Fruit fly (Drosophila melanogaster) whole organism, embryonic: ENCODE measurements around the gene Prx3.

Source experiments
- Adf1 ChIP-seq: fragments of 200-800 bp; sonication (Bioruptor generic); IDR thresholded peaks from 2 replicates; pipeline ENCODE4 v1.3.6; 2022; ENCODE audit warnings: missing biosample characterization, missing genetic modification characterization
- Atf3 ChIP-seq: fragments of 200-800 bp; sonication (Bioruptor generic); optimal IDR thresholded peaks from 3 replicates; lab custom pipeline; 2016; ENCODE audit warnings: missing biosample characterization, missing genetic modification characterization
- Atf6 ChIP-seq: fragments of 200-800 bp; sonication (Bioruptor generic); IDR thresholded peaks from 2 replicates; pipeline ENCODE4 v1.3.6; 2022; ENCODE audit warnings: missing biosample characterization, missing genetic modification characterization
- B-H1 ChIP-seq: fragments of 200-800 bp; sonication (Bioruptor generic); IDR thresholded peaks from 3 replicates; pipeline ENCODE4 v1.3.6; 2022; ENCODE audit warnings: missing biosample characterization, missing genetic modification characterization
- Blimp-1 ChIP-seq: fragments of 200-800 bp; sonication (Bioruptor generic); optimal IDR thresholded peaks from 3 replicates; lab custom pipeline; 2018; ENCODE audit warnings: missing biosample characterization, missing genetic modification characterization, mild to moderate bottlenecking, moderate library complexity, missing genetic modification reagents
- CG1024 ChIP-seq: fragments of 200-800 bp; sonication (Bioruptor generic); IDR thresholded peaks from 2 replicates; pipeline ENCODE4 v1.3.6; 2022; ENCODE audit warnings: missing biosample characterization, missing genetic modification characterization
- CG10366 ChIP-seq: fragments of 200-800 bp; sonication (Bioruptor generic); IDR thresholded peaks from 2 replicates; pipeline ENCODE4 v1.3.6; 2022; ENCODE audit warnings: missing biosample characterization, missing genetic modification characterization
- CG10431 ChIP-seq: fragments of 200-800 bp; sonication (Bioruptor generic); optimal IDR thresholded peaks from 3 replicates; lab custom pipeline; 2018; ENCODE audit warnings: missing biosample characterization, mild to moderate bottlenecking, missing genetic modification characterization
- CG11398 ChIP-seq: fragments of 200-800 bp; sonication (Bioruptor generic); optimal IDR thresholded peaks from 2 replicates; lab custom pipeline; 2016; ENCODE audit warnings: missing biosample characterization, missing genetic modification characterization
- CG1603 ChIP-seq: fragments of 200-800 bp; sonication (Bioruptor generic); optimal IDR thresholded peaks from 2 replicates; lab custom pipeline; 2019; ENCODE audit warnings: missing biosample characterization, mild to moderate bottlenecking, missing genetic modification characterization, moderate library complexity
- CG17385 ChIP-seq: fragments of 200-800 bp; sonication (Bioruptor generic); optimal IDR thresholded peaks from 3 replicates; lab custom pipeline; 2018; ENCODE audit warnings: missing biosample characterization, mild to moderate bottlenecking, missing genetic modification characterization
- CG17829 ChIP-seq: fragments of 200-800 bp; optimal IDR thresholded peaks from 2 replicates; lab custom pipeline; 2019; ENCODE audit warnings: missing biosample characterization, mild to moderate bottlenecking, missing genetic modification characterization, moderate library complexity
- CG18011 ChIP-seq: fragments of 200-800 bp; sonication (Bioruptor generic); optimal IDR thresholded peaks from 2 replicates; lab custom pipeline; 2017; ENCODE audit warnings: missing biosample characterization, missing genetic modification characterization, mild to moderate bottlenecking, moderate library complexity, missing genotype
- CG2120 ChIP-seq: fragments of 200-800 bp; sonication (Bioruptor generic); optimal IDR thresholded peaks from 3 replicates; lab custom pipeline; 2016; ENCODE audit warnings: missing biosample characterization, missing genetic modification characterization
- CG30403 ChIP-seq: fragments of 200-800 bp; sonication (Bioruptor generic); optimal IDR thresholded peaks from 3 replicates; lab custom pipeline; 2016; ENCODE audit warnings: missing biosample characterization, missing genetic modification characterization
- CG33557 ChIP-seq: fragments of 200-800 bp; sonication (Bioruptor generic); optimal IDR thresholded peaks from 2 replicates; lab custom pipeline; 2019; ENCODE audit warnings: missing biosample characterization, mild to moderate bottlenecking, missing genetic modification characterization, moderate library complexity
- CG4404 ChIP-seq: fragments of 200-800 bp; sonication (Bioruptor generic); IDR thresholded peaks from 2 replicates; pipeline ENCODE4 v1.3.6; 2022; ENCODE audit warnings: missing biosample characterization, missing genetic modification characterization
- CG7271 ChIP-seq: fragments of 200-800 bp; sonication (Bioruptor generic); optimal IDR thresholded peaks from 2 replicates; lab custom pipeline; 2018; ENCODE audit warnings: missing biosample characterization, mild to moderate bottlenecking, missing genetic modification characterization, moderate library complexity
- CG7839 ChIP-seq: fragments of 200-800 bp; sonication (Bioruptor generic); optimal IDR thresholded peaks from 3 replicates; lab custom pipeline; 2018; ENCODE audit warnings: missing biosample characterization, mild to moderate bottlenecking, missing genetic modification characterization, moderate library complexity
- CG7928 ChIP-seq: fragments of 200-800 bp; sonication (Bioruptor generic); optimal IDR thresholded peaks from 2 replicates; lab custom pipeline; 2017; ENCODE audit warnings: missing biosample characterization, mild to moderate bottlenecking, missing genetic modification characterization
- CG7987 ChIP-seq: fragments of 200-800 bp; sonication (Bioruptor generic); optimal IDR thresholded peaks from 2 replicates; lab custom pipeline; 2018; ENCODE audit warnings: missing biosample characterization, mild to moderate bottlenecking, missing genetic modification characterization, moderate library complexity
- CG9609 ChIP-seq: fragments of 200-800 bp; sonication (Bioruptor generic); optimal IDR thresholded peaks from 3 replicates; lab custom pipeline; 2016; ENCODE audit warnings: missing biosample characterization, missing genetic modification characterization
- CrebB ChIP-seq: fragments of 200-800 bp; sonication (Bioruptor generic); optimal IDR thresholded peaks from 3 replicates; lab custom pipeline; 2018; ENCODE audit warnings: missing biosample characterization, mild to moderate bottlenecking, missing genetic modification characterization
- Dad ChIP-seq: fragments of 200-800 bp; sonication (Bioruptor generic); optimal IDR thresholded peaks from 3 replicates; lab custom pipeline; 2016; ENCODE audit warnings: missing biosample characterization, missing genetic modification characterization
- Drgx ChIP-seq: fragments of 200-800 bp; sonication (Bioruptor generic); IDR thresholded peaks from 2 replicates; pipeline ENCODE4 v1.3.6; 2022; ENCODE audit warnings: missing biosample characterization, missing genetic modification characterization
- H2.0 ChIP-seq: fragments of 200-800 bp; sonication (Bioruptor generic); IDR thresholded peaks from 2 replicates; pipeline ENCODE4 v1.3.6; 2022; ENCODE audit warnings: missing biosample characterization, missing genetic modification characterization
- Hsf ChIP-seq: fragments of 200-800 bp; sonication (Bioruptor generic); optimal IDR thresholded peaks from 3 replicates; lab custom pipeline; 2016; ENCODE audit warnings: missing biosample characterization, missing genetic modification characterization
- TFAM ChIP-seq: fragments of 200-800 bp; sonication (Bioruptor generic); optimal IDR thresholded peaks from 2 replicates; lab custom pipeline; 2017; ENCODE audit warnings: missing biosample characterization, missing genetic modification characterization, inconsistent platforms
- YL-1 ChIP-seq: fragments of 200-800 bp; sonication (Bioruptor generic); optimal IDR thresholded peaks from 3 replicates; lab custom pipeline; 2017; ENCODE audit warnings: missing biosample characterization, mild to moderate bottlenecking, missing genetic modification characterization
- ab ChIP-seq: fragments of 200-800 bp; sonication (Bioruptor generic); optimal IDR thresholded peaks from 2 replicates; lab custom pipeline; 2016; ENCODE audit warnings: missing biosample characterization, missing genetic modification characterization
- ap ChIP-seq: fragments of 200-800 bp; sonication (Bioruptor generic); IDR thresholded peaks from 2 replicates; pipeline ENCODE4 v1.3.6; 2022; ENCODE audit warnings: missing biosample characterization, missing genetic modification characterization
- az2 ChIP-seq: fragments of 200-800 bp; sonication (Bioruptor generic); optimal IDR thresholded peaks from 3 replicates; lab custom pipeline; 2016; ENCODE audit warnings: missing biosample characterization, missing genetic modification characterization
- dan ChIP-seq: fragments of 200-800 bp; sonication (Bioruptor generic); IDR thresholded peaks from 2 replicates; pipeline ENCODE4 v1.3.6; 2022; ENCODE audit warnings: missing biosample characterization, missing genetic modification characterization
- dmrt99B ChIP-seq: fragments of 200-800 bp; sonication (Bioruptor generic); optimal IDR thresholded peaks from 2 replicates; lab custom pipeline; 2018; ENCODE audit warnings: missing biosample characterization, mild to moderate bottlenecking, missing genetic modification characterization, moderate library complexity
- ewg ChIP-seq: fragments of 200-800 bp; sonication (Bioruptor generic); optimal IDR thresholded peaks from 3 replicates; lab custom pipeline; 2017; ENCODE audit warnings: mild to moderate bottlenecking, missing biosample characterization, missing genetic modification reagents, missing genetic modification characterization
- gro ChIP-seq: fragments of 200-800 bp; sonication (Bioruptor generic); optimal IDR thresholded peaks from 2 replicates; lab custom pipeline; 2016; ENCODE audit warnings: missing biosample characterization, missing genetic modification characterization
- jumu ChIP-seq: fragments of 200-800 bp; sonication (Bioruptor generic); optimal IDR thresholded peaks from 3 replicates; lab custom pipeline; 2016; ENCODE audit warnings: missing biosample characterization, missing genetic modification characterization
- ken ChIP-seq: fragments of 200-800 bp; sonication (Bioruptor generic); IDR thresholded peaks from 3 replicates; pipeline ENCODE4 v1.3.6; 2022; ENCODE audit warnings: missing biosample characterization, missing genetic modification characterization
- lmd ChIP-seq: fragments of 200-800 bp; sonication (Bioruptor generic); IDR thresholded peaks from 2 replicates; pipeline ENCODE4 v1.3.6; 2022; ENCODE audit warnings: missing biosample characterization, missing genetic modification characterization
- lov ChIP-seq, 2 experiments: fragments of 200-800 bp in 1 of 2; fragments of >200 bp in 1 of 2; sonication (Bioruptor generic) in 1 of 2; IDR thresholded peaks in 1 of 2; optimal IDR thresholded peaks in 1 of 2; 2 replicates in 1 of 2; 3 replicates in 1 of 2; pipeline versions ENCODE4 v1.3.6 to Lab custom; 2017 to 2022; ENCODE audit warnings: missing biosample characterization in 1 of 2, missing genetic modification characterization in 1 of 2
- p53 ChIP-seq: fragments of 200-800 bp; sonication (Bioruptor generic); optimal IDR thresholded peaks from 2 replicates; lab custom pipeline; 2016; ENCODE audit warnings: missing biosample characterization, missing genetic modification characterization
- prd ChIP-seq, 3 experiments: fragments of >200 bp in 2 of 3; fragments of 200-800 bp in 1 of 3; sonication (Bioruptor generic) in 1 of 3; optimal IDR thresholded peaks in 2 of 3; IDR thresholded peaks in 1 of 3; 2 replicates in 2 of 3; 3 replicates in 1 of 3; pipeline versions ENCODE4 v1.3.6 to Lab custom; 2017 to 2022; ENCODE audit warnings: missing biosample characterization in 1 of 3, missing genetic modification characterization in 1 of 3
- ro ChIP-seq: fragments of 200-800 bp; sonication (Bioruptor generic); IDR thresholded peaks from 2 replicates; pipeline ENCODE4 v1.3.6; 2022; ENCODE audit warnings: missing biosample characterization, missing genetic modification characterization
- scrt ChIP-seq: fragments of 200-800 bp; sonication (Bioruptor generic); optimal IDR thresholded peaks from 2 replicates; lab custom pipeline; 2018; ENCODE audit warnings: missing biosample characterization, mild to moderate bottlenecking, missing genetic modification characterization, moderate library complexity
- sqz ChIP-seq: fragments of 200-800 bp; sonication (Bioruptor generic); optimal IDR thresholded peaks from 3 replicates; lab custom pipeline; 2018; ENCODE audit warnings: missing biosample characterization, mild to moderate bottlenecking, missing genetic modification characterization
- tna ChIP-seq: fragments of 200-800 bp; sonication (Bioruptor generic); IDR thresholded peaks from 2 replicates; pipeline ENCODE4 v1.3.6; 2022; ENCODE audit warnings: missing biosample characterization, missing genetic modification characterization; ENCODE audit not compliant: partially characterized antibody
- tup ChIP-seq: fragments of 200-800 bp; sonication (Bioruptor generic); optimal IDR thresholded peaks from 2 replicates; lab custom pipeline; 2016; ENCODE audit warnings: missing biosample characterization, mild to moderate bottlenecking, missing genetic modification characterization, moderate library complexity
- unpg ChIP-seq: fragments of 200-800 bp; sonication (Bioruptor generic); optimal IDR thresholded peaks from 3 replicates; lab custom pipeline; 2018; ENCODE audit warnings: missing biosample characterization, mild to moderate bottlenecking, missing genetic modification characterization, moderate library complexity
- wor ChIP-seq: fragments of 200-800 bp; sonication (Bioruptor generic); IDR thresholded peaks from 2 replicates; pipeline ENCODE4 v1.3.6; 2022; ENCODE audit warnings: missing biosample characterization, missing genetic modification characterization
- zfh1 ChIP-seq: fragments of 200-800 bp; sonication (Bioruptor generic); IDR thresholded peaks from 3 replicates; pipeline ENCODE4 v1.3.6; 2022; ENCODE audit warnings: missing biosample characterization, missing genetic modification characterization

Prx3 gene

DNA sequence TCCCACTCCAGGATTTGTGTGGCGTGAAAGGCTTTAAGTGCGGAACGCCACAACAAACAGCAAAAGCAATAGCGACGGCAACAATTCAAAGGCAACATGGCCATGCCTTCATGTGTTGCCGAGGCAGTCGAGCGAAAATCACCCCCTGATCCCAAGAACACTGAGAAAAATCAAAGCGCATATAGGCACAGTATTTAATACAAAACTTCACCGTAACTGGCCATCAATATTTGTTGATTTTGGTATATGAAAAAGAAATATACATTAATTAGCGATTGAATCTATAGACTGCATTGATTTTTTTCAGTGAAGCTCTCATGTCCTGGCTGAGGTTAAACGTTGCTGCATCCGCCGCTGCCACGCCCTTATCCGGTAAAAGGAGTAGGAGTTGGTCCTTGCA lies 45.2 kb downstream of the Prx3 start (continued):
- no peak for TF ChIP-seq YL-1
- TF ChIP-seq ab (GFP tag; lab: Kevin White, UChicago) = no peak
- no peak for TF ChIP-seq CG1024 (GFP tag; lab: Robert Waterston, UW)
- TF ChIP-seq ro (GFP tag; lab: Robert Waterston, UW) = no peak
- no peak for TF ChIP-seq ap (GFP tag; lab: Robert Waterston, UW)
- no peak for TF ChIP-seq wor (GFP tag; lab: Robert Waterston, UW)
- TF ChIP-seq CG7987 (GFP tag; lab: Kevin White, UChicago) = no peak
- no peak for TF ChIP-seq CG10431 (GFP tag; lab: Kevin White, UChicago)
- no peak for TF ChIP-seq B-H1
- no peak for TF ChIP-seq az2 (GFP tag; lab: Kevin White, UChicago)
- TF ChIP-seq dan (GFP tag; lab: Robert Waterston, UW) = 0 out of 2 replicates have a peak, but pooled peaks have one; percentile 3
- TF ChIP-seq CG1603 (tag; lab: Kevin White, UChicago) = peak; percentile 10
- TF ChIP-seq CG4404 (GFP tag; lab: Robert Waterston, UW) = 0 out of 2 replicates have a peak, but pooled peaks have one; percentile 23
- TF ChIP-seq tna = no peak
- TF ChIP-seq dmrt99B (tag; lab: Kevin White, UChicago) = peak; percentile 7
- no peak for TF ChIP-seq Dad (GFP tag; lab: Kevin White, UChicago)
- TF ChIP-seq ken (GFP tag; lab: Robert Waterston, UW) = no peak
- TF ChIP-seq lov (optimal IDR thresholded peaks at IDR 0.05; lab: Kevin White, UChicago) = no peak
- TF ChIP-seq lov (GFP tag; IDR thresholded peaks at IDR 0.05; lab: Robert Waterston, UW) = no peak
- TF ChIP-seq CG30403 (GFP tag; lab: Kevin White, UChicago) = no peak
- no peak for TF ChIP-seq TFAM
- no peak for TF ChIP-seq Adf1 (GFP tag; lab: Robert Waterston, UW)
- 0 out of 3 replicates have a peak, but pooled peaks have one; percentile 16 for TF ChIP-seq zfh1 (GFP tag; lab: Robert Waterston, UW)
- TF ChIP-seq ewg (GFP tag; lab: Kevin White, UChicago) = no peak
- TF ChIP-seq jumu = no peak
- TF ChIP-seq CG9609 (GFP tag; lab: Kevin White, UChicago) = no peak
- no peak for TF ChIP-seq CG11398
- no peak for TF ChIP-seq scrt (GFP tag; lab: Kevin White, UChicago)
- TF ChIP-seq Hsf (GFP tag; lab: Kevin White, UChicago) = peak; percentile 5
- TF ChIP-seq Atf3 (GFP tag; lab: Kevin White, UChicago) = no peak
- no peak for TF ChIP-seq sqz (GFP tag; lab: Kevin White, UChicago)
- TF ChIP-seq CG7928 = no peak
- no peak for TF ChIP-seq CG10366 (GFP tag; lab: Robert Waterston, UW)
- TF ChIP-seq CG7839 (tag; lab: Kevin White, UChicago) = peak; percentile 8
- peak; percentile 21 for TF ChIP-seq CG2120 (GFP tag; lab: Kevin White, UChicago)
- 0 out of 2 replicates have a peak, but pooled peaks have one; percentile 3 for TF ChIP-seq lmd (GFP tag; lab: Robert Waterston, UW)
- TF ChIP-seq CG17385 (GFP tag; lab: Kevin White, UChicago) = no peak
- no peak for TF ChIP-seq Blimp-1 (GFP tag; lab: Kevin White, UChicago)
- no peak for TF ChIP-seq gro (GFP tag; lab: Kevin White, UChicago)
- TF ChIP-seq H2.0 = 0 out of 2 replicates have a peak, but pooled peaks have one; percentile 7
- no peak for TF ChIP-seq CG17829
- TF ChIP-seq CrebB (tag; lab: Kevin White, UChicago) = no peak
- no peak for TF ChIP-seq prd (optimal IDR thresholded peaks at IDR 0.05; lab: Kevin White, UChicago)
- TF ChIP-seq prd (GFP tag; IDR thresholded peaks at IDR 0.05; lab: Robert Waterston, UW) = peak; percentile 27; the same call in 1 of the 3 replicates
- TF ChIP-seq unpg (GFP tag; lab: Kevin White, UChicago) = no peak
- TF ChIP-seq CG33557 (GFP tag; lab: Kevin White, UChicago) = no peak
- TF ChIP-seq p53 (GFP tag; lab: Kevin White, UChicago) = no peak
- no peak for TF ChIP-seq CG18011
- no peak for TF ChIP-seq tup (GFP tag; lab: Kevin White, UChicago)
- TF ChIP-seq Drgx (GFP tag; lab: Robert Waterston, UW) = peak; percentile 42; the same call in 1 of the 2 replicates
- TF ChIP-seq Atf6 = peak; percentile 12; the same call in 1 of the 2 replicates
- TF ChIP-seq CG7271 (tag; lab: Kevin White, UChicago) = no peak
